Worm (Caenorhabditis elegans) whole organism, young adult: ENCODE measurements around the gene idpp-5.

Experiments
- B0019.2 ChIP-seq: fragments of 200-800 bp; sonication (Bioruptor generic); conservative IDR thresholded peaks from 2 replicates; pipeline ENCODE4 v1.3.6; 2022; ENCODE audit warnings: missing genetic modification reagents, missing genetic modification characterization, missing compliant biosample characterization
- B0261.1 ChIP-seq: sonication (generic microtip); optimal IDR thresholded peaks from 2 replicates; lab custom pipeline; 2016; ENCODE audit warnings: mild to moderate bottlenecking, missing genetic modification characterization, moderate library complexity, missing compliant biosample characterization
- B0336.3 ChIP-seq: fragments of 200-800 bp; sonication (Bioruptor generic); IDR thresholded peaks from 2 replicates; pipeline ENCODE4 v1.3.6; 2022; ENCODE audit warnings: missing genetic modification characterization, missing compliant biosample characterization
- C17E4.6 ChIP-seq: fragments of 200-800 bp; sonication (Bioruptor generic); IDR thresholded peaks from 2 replicates; pipeline ENCODE4 v1.3.6; 2022; ENCODE audit warnings: missing genetic modification reagents, missing genetic modification characterization, missing compliant biosample characterization
- D2030.7 ChIP-seq: fragments of 200-800 bp; sonication (Bioruptor generic); IDR thresholded peaks from 2 replicates; pipeline ENCODE4 v1.3.6; 2022; ENCODE audit warnings: missing genetic modification reagents, missing genetic modification characterization, missing compliant biosample characterization
- F22D6.2 ChIP-seq: sonication (generic microtip); optimal IDR thresholded peaks from 2 replicates; lab custom pipeline; 2016; ENCODE audit warnings: mild to moderate bottlenecking, missing genetic modification characterization, missing compliant biosample characterization
- F49E8.2 ChIP-seq: sonication (generic microtip); optimal IDR thresholded peaks from 3 replicates; lab custom pipeline; 2017; ENCODE audit warnings: missing genetic modification characterization, mild to moderate bottlenecking, missing compliant biosample characterization, antibody characterized with exemption, moderate library complexity; ENCODE audit not compliant: insufficient read depth
- F55B11.4 ChIP-seq: sonication (generic microtip); optimal IDR thresholded peaks from 2 replicates; lab custom pipeline; 2016; ENCODE audit warnings: missing compliant biosample characterization, missing genetic modification characterization, borderline replicate concordance; ENCODE audit not compliant: insufficient read depth
- ama-1 ChIP-seq, 3 experiments: fragments of 150-350 bp in 1 of 3; sonication (generic microtip) in 2 of 3; optimal IDR thresholded peaks; 2 replicates each; lab custom pipeline; 2014 to 2018; ENCODE audit warnings: missing biosample characterization in 2 of 3, missing genetic modification characterization in 2 of 3, missing genetic modification reagents in 2 of 3
- attf-5 ChIP-seq: fragments of 200-800 bp; sonication (Bioruptor generic); optimal IDR thresholded peaks from 2 replicates; lab custom pipeline; 2018; ENCODE audit warnings: mild to moderate bottlenecking, missing genetic modification characterization, missing compliant biosample characterization
- attf-6 ChIP-seq: fragments of 200-800 bp; sonication (Bioruptor generic); IDR thresholded peaks from 2 replicates; pipeline ENCODE4 v1.3.6; 2022; ENCODE audit warnings: missing genetic modification reagents, missing genetic modification characterization, missing compliant biosample characterization
- bed-1 ChIP-seq: fragments of 200-800 bp; sonication (Bioruptor generic); IDR thresholded peaks from 2 replicates; pipeline ENCODE4 v1.3.6; 2022; ENCODE audit warnings: missing genetic modification reagents, missing genetic modification characterization, missing compliant biosample characterization
- bed-2 ChIP-seq: fragments of 200-800 bp; sonication (Bioruptor generic); IDR thresholded peaks from 2 replicates; pipeline ENCODE4 v1.3.6; 2022; ENCODE audit warnings: missing genetic modification reagents, missing genetic modification characterization, missing compliant biosample characterization
- ceh-100 ChIP-seq: fragments of 200-800 bp; sonication (Bioruptor generic); IDR thresholded peaks from 2 replicates; pipeline ENCODE4 v1.3.6; 2022; ENCODE audit warnings: missing genetic modification reagents, missing genetic modification characterization, missing compliant biosample characterization
- ceh-91 ChIP-seq: fragments of 200-800 bp; sonication (Bioruptor generic); IDR thresholded peaks from 2 replicates; pipeline ENCODE4 v1.3.6; 2022; ENCODE audit warnings: missing genetic modification reagents, missing genetic modification characterization, missing compliant biosample characterization
- chd-7 ChIP-seq: sonication (generic microtip); optimal IDR thresholded peaks from 2 replicates; lab custom pipeline; 2016; ENCODE audit warnings: mild to moderate bottlenecking, missing genetic modification characterization, moderate library complexity, missing compliant biosample characterization
- die-1 ChIP-seq: sonication (generic microtip); optimal IDR thresholded peaks from 2 replicates; lab custom pipeline; 2016; ENCODE audit warnings: missing genotype, mild to moderate bottlenecking, missing genetic modification characterization, missing compliant biosample characterization
- efl-1 ChIP-seq: fragments of 150-350 bp; optimal IDR thresholded peaks from 2 replicates; lab custom pipeline; 2014; ENCODE audit warnings: missing biosample characterization, missing genetic modification reagents, missing genetic modification characterization
- egrh-3 ChIP-seq: fragments of 200-800 bp; sonication (Bioruptor generic); IDR thresholded peaks from 2 replicates; pipeline ENCODE4 v1.3.6; 2022; ENCODE audit warnings: missing genetic modification reagents, missing genetic modification characterization, missing compliant biosample characterization
- fkh-3 ChIP-seq: sonication (generic microtip); optimal IDR thresholded peaks from 2 replicates; lab custom pipeline; 2016; ENCODE audit warnings: mild to moderate bottlenecking, missing genetic modification characterization, missing compliant biosample characterization
- gei-17 ChIP-seq: fragments of 200-800 bp; sonication (Bioruptor generic); optimal IDR thresholded peaks from 2 replicates; lab custom pipeline; 2018; ENCODE audit warnings: mild to moderate bottlenecking, missing genetic modification characterization, missing compliant biosample characterization
- him-1 ChIP-seq: sonication (generic microtip); optimal IDR thresholded peaks from 2 replicates; lab custom pipeline; 2016; ENCODE audit warnings: missing genotype, missing genetic modification reagents, missing genetic modification characterization, missing compliant biosample characterization
- hlh-12 ChIP-seq: sonication (generic microtip); optimal IDR thresholded peaks from 2 replicates; lab custom pipeline; 2016; ENCODE audit warnings: missing genetic modification characterization, missing compliant biosample characterization
- hmg-1.2 ChIP-seq: fragments of 200-800 bp; sonication (Bioruptor generic); IDR thresholded peaks from 2 replicates; pipeline ENCODE4 v1.3.6; 2022; ENCODE audit warnings: missing genetic modification reagents, missing genetic modification characterization, missing compliant biosample characterization
- hmg-20 ChIP-seq: fragments of 200-800 bp; sonication (Bioruptor generic); IDR thresholded peaks from 2 replicates; pipeline ENCODE4 v1.3.6; 2022; ENCODE audit warnings: missing genetic modification reagents, missing genetic modification characterization, missing compliant biosample characterization
- hrde-1 ChIP-seq: sonication (generic microtip); optimal IDR thresholded peaks from 2 replicates; lab custom pipeline; 2016; ENCODE audit warnings: missing genetic modification characterization, mild to moderate bottlenecking, missing compliant biosample characterization, moderate library complexity, missing genotype, missing genetic modification reagents, borderline replicate concordance
- let-607 ChIP-seq, 2 experiments: fragments of 200-800 bp in 1 of 2; sonication (Bioruptor generic) in 1 of 2; sonication (generic microtip) in 1 of 2; optimal IDR thresholded peaks; 2 replicates each; lab custom pipeline; 2016 to 2018; ENCODE audit warnings: mild to moderate bottlenecking in 2 of 2, missing compliant biosample characterization in 2 of 2, missing genetic modification characterization in 2 of 2, moderate library complexity in 2 of 2, missing genotype in 1 of 2
- lir-1 ChIP-seq: fragments of 200-800 bp; sonication (Bioruptor generic); conservative IDR thresholded peaks from 2 replicates; pipeline ENCODE4 v1.3.6; 2022; ENCODE audit warnings: missing genetic modification reagents, missing genetic modification characterization, missing compliant biosample characterization
- madf-3 ChIP-seq: fragments of 200-800 bp; sonication (Bioruptor generic); IDR thresholded peaks from 2 replicates; pipeline ENCODE4 v1.3.6; 2022; ENCODE audit warnings: missing genetic modification reagents, missing genetic modification characterization, missing compliant biosample characterization
- nhr-27 ChIP-seq: fragments of 200-800 bp; sonication (Bioruptor generic); optimal IDR thresholded peaks from 2 replicates; lab custom pipeline; 2018; ENCODE audit warnings: mild to moderate bottlenecking, missing genetic modification characterization, moderate library complexity, missing compliant biosample characterization
- nhr-80 ChIP-seq: sonication (generic microtip); optimal IDR thresholded peaks from 2 replicates; lab custom pipeline; 2016; ENCODE audit warnings: missing genetic modification characterization, missing compliant biosample characterization
- pbrm-1 ChIP-seq: fragments of 200-800 bp; sonication (Bioruptor generic); IDR thresholded peaks from 2 replicates; pipeline ENCODE4 v1.3.6; 2022; ENCODE audit warnings: missing genetic modification reagents, missing genetic modification characterization, missing compliant biosample characterization
- pha-4 ChIP-seq: fragments of 150-350 bp; sonication (generic microtip); optimal IDR thresholded peaks from 2 replicates; lab custom pipeline; 2014; ENCODE audit warnings: missing biosample characterization, missing genetic modification reagents, missing genetic modification characterization
- rpc-1 ChIP-seq, 2 experiments: fragments of 150-350 bp in 1 of 2; sonication (generic microtip) in 1 of 2; optimal IDR thresholded peaks; 2 replicates each; lab custom pipeline; 2014 to 2018; ENCODE audit warnings: missing biosample characterization in 1 of 2, missing genetic modification characterization in 1 of 2, missing genetic modification reagents in 1 of 2, missing genotype in 1 of 2
- sdz-38 ChIP-seq: sonication (generic microtip); optimal IDR thresholded peaks from 2 replicates; lab custom pipeline; 2016; ENCODE audit warnings: missing genotype, missing genetic modification characterization, missing compliant biosample characterization
- sptf-2 ChIP-seq: fragments of 200-800 bp; sonication (Bioruptor generic); optimal IDR thresholded peaks from 2 replicates; lab custom pipeline; 2018; ENCODE audit warnings: mild to moderate bottlenecking, missing genetic modification characterization, missing compliant biosample characterization
- tbx-9 ChIP-seq: sonication (generic microtip); optimal IDR thresholded peaks from 2 replicates; lab custom pipeline; 2016; ENCODE audit warnings: borderline replicate concordance, missing genetic modification characterization, inconsistent platforms, missing compliant biosample characterization
- tlf-1 ChIP-seq: fragments of 200-800 bp; sonication (Bioruptor generic); optimal IDR thresholded peaks from 2 replicates; lab custom pipeline; 2018; ENCODE audit warnings: mild to moderate bottlenecking, missing genetic modification characterization, missing compliant biosample characterization
- zfh-2 ChIP-seq: fragments of 200-800 bp; sonication (Bioruptor generic); conservative IDR thresholded peaks from 2 replicates; pipeline ENCODE4 v1.3.6; 2022; ENCODE audit warnings: missing genetic modification reagents, missing genetic modification characterization, missing compliant biosample characterization
- ztf-22 ChIP-seq: fragments of 200-800 bp; sonication (Bioruptor generic); optimal IDR thresholded peaks from 2 replicates; lab custom pipeline; 2018; ENCODE audit warnings: mild to moderate bottlenecking, missing genetic modification characterization, moderate library complexity, missing compliant biosample characterization
- ztf-26 ChIP-seq: sonication (generic microtip); optimal IDR thresholded peaks from 2 replicates; lab custom pipeline; 2017; ENCODE audit warnings: missing genetic modification characterization, missing compliant biosample characterization

The idpp-5 gene

DNA sequence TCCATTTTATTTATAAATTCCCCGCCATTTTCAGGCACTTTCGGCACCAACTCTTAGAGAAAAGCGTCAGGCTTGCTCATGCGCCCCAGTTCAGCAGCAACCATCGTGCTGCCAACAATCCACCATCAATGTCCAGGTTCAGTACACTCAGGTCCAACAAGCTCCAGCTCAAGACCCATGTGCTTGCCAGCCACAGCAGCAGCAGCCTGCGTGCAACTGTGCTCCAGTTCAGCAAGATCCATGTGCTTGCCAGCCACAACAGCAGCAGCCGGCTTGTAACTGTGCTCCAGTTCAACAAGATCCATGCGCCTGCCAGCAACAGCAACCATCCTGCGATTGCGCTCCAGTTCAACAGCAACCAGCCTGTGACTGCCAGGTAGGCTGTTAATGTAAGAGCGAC, 5.7 kb upstream of the idpp-5 start:
- TF ChIP-seq die-1 (no peak), hrde-1 (tag; lab: Kevin White, UChicago) (no peak), tbx-9 (no peak), let-607 (tag; optimal IDR thresholded peaks at IDR 0.05; lab: Kevin White, UChicago) (no peak), zfh-2 (GFP tag; lab: Robert Waterston, UW) (peak; percentile 65), nhr-80 (tag; lab: Kevin White, UChicago) (no peak), B0261.1 (tag; lab: Kevin White, UChicago) (no peak), egrh-3 (GFP tag; lab: Robert Waterston, UW) (0 out of 2 replicates have a peak, but pooled peaks have one; percentile 9), fkh-3 (no peak), hlh-12 (no peak), ama-1 (optimal IDR thresholded peaks at IDR 0.05; lab: Kevin White, UChicago) (no peak), ama-1 (GFP tag; optimal IDR thresholded peaks at IDR 0.05; lab: Kevin White, UChicago) (no peak), D2030.7 (GFP tag; lab: Robert Waterston, UW) (no peak), him-1 (no peak)

DNA sequence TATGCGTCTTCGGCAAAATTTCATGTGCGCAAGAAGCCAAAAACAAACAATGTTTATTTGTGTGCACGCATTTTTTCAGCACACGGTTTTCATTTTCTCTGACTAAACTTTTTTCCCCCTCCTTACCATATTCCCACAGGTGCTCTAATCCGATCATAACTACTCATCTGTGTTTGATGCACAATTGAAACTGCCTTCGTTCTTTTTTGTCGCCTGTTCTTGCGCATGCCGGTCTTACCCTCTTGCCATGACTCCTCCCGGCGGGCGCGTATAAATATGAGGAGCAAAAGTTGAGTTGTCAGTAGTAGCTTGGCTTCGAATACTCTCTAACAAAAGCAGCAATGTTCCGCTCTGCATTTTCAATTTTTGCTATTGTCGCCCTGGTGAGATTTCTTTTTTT, 5.3 kb upstream of the idpp-5 start, which contains the start of gene abu-10:
abu-10 (plus strand) TSS at position 301 of the 400 bp plus-strand sequence.
- TF ChIP-seq sdz-38 (tag; lab: Kevin White, UChicago) (no peak), F55B11.4 (tag; lab: Kevin White, UChicago) (no peak), ztf-22 (GFP tag; lab: Kevin White, UChicago) (no peak), lir-1 (no peak), pbrm-1 (no peak)

DNA sequence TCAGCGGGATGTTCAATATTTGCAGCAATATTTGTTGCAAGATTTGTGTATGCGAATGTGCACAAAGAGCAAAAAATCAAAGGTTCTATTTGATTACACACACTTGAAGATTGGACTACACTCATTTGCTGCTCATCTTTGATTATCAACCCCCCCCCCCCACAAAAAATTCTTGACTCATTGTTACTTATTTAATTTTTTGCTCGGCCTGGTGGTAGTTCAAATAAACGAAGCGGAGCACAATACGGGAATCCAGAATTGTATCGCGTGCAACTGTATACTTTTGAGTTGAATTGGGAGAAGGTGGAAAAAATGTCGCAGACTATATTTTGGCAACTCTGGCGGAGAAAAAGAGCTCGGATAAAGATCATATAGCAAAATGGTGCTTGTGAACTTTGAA, 3.0 kb upstream of the idpp-5 start, which contains the start of gene F35A5.5:
F35A5.5 (minus strand) TSS at position 101 of the 400 bp plus-strand sequence.
- no peak for TF ChIP-seq attf-6 (GFP tag; lab: Robert Waterston, UW)
- no peak for TF ChIP-seq attf-5 (GFP tag; lab: Kevin White, UChicago)
- no peak for TF ChIP-seq pha-4
- no peak for TF ChIP-seq efl-1 (GFP tag; lab: Kevin White, UChicago)
- TF ChIP-seq gei-17 = no peak
- no peak for TF ChIP-seq hmg-1.2 (GFP tag; lab: Robert Waterston, UW)
- TF ChIP-seq fkh-3 = no peak
- TF ChIP-seq nhr-27 (tag; lab: Kevin White, UChicago) = no peak
- no peak for TF ChIP-seq bed-2
- TF ChIP-seq him-1 = no peak
- TF ChIP-seq, all 124 proteins: peak for 0

DNA sequence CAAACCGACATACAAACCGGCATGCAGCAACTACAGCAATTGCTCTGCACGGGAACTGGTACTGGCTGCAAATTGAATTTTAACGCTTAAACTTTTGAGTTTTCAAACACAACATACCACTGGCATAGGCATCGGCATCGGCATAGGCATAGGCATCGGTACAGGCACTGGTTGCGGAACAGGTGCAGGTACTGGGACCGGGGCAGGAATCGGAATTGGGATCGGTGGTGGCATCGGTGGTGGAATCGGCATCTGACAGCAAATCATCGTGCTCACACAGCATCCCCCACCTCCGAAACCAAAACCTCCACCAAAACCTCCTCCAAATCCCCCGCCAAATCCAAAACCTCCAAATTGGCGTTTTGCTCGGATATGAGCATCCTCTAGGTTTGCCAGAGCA, 1.5 kb upstream of the idpp-5 start:
- TF ChIP-seq fkh-3 (no peak), let-607 (tag; optimal IDR thresholded peaks at IDR 0.05; lab: Kevin White, UChicago) (no peak), zfh-2 (GFP tag; lab: Robert Waterston, UW) (peak; percentile 72)

DNA sequence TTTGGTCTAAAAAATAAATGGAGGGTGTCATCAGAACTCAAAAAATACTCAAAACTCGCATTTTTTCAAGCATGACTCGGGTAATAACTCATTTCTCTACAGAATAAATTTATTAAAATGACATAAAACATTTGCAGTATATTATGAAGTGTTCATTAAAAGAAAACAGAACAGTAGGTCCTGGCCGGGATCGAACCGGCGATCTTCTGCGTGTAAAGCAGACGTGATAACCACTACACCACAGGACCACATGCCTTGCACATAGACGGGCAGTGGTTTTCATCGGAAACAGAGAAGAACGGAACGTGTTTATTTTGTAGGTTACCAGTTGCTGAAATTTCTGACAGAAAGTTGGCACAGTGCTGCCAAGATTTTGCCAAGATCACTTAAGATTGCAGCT, 774 bp upstream of the idpp-5 start:
- TF ChIP-seq efl-1 (GFP tag; lab: Kevin White, UChicago) = no peak
- peak; percentile 20 for TF ChIP-seq ztf-26 (tag; lab: Kevin White, UChicago)
- no peak for TF ChIP-seq ceh-100 (GFP tag; lab: Robert Waterston, UW)
- TF ChIP-seq F22D6.2 = no peak
- TF ChIP-seq die-1 = peak; percentile 83
- no peak for TF ChIP-seq tlf-1
- peak; percentile 4 for TF ChIP-seq F49E8.2 (tag; lab: Kevin White, UChicago)
- TF ChIP-seq B0019.2 = no peak
- no peak for TF ChIP-seq hmg-20 (GFP tag; lab: Robert Waterston, UW)
- no peak for TF ChIP-seq C17E4.6 (GFP tag; lab: Robert Waterston, UW)
- TF ChIP-seq ceh-91 = no peak
- peak; percentile 77; the same call in 1 of the 2 replicates for TF ChIP-seq madf-3
- peak; percentile 83 for TF ChIP-seq rpc-1 (optimal IDR thresholded peaks at IDR 0.05; lab: Kevin White, UChicago)
- peak; percentile 97 for TF ChIP-seq rpc-1 (tag; optimal IDR thresholded peaks at IDR 0.05; lab: Kevin White, UChicago)
- peak; percentile 49; the same call in 1 of the 2 replicates for TF ChIP-seq B0336.3 (GFP tag; lab: Robert Waterston, UW)
- no peak for TF ChIP-seq bed-1 (GFP tag; lab: Robert Waterston, UW)
- TF ChIP-seq pbrm-1 = peak; percentile 83
- no peak for TF ChIP-seq sptf-2
- TF ChIP-seq chd-7 (tag; lab: Kevin White, UChicago) = peak; percentile 21
